Worm (Caenorhabditis elegans) whole organism, young adult: ENCODE measurements around the gene trap-2.

Experiments used
- B0019.2 ChIP-seq: fragments of 200-800 bp; sonication (Bioruptor generic); conservative IDR thresholded peaks from 2 replicates; pipeline ENCODE4 v1.3.6; 2022; ENCODE audit warnings: missing genetic modification reagents, missing genetic modification characterization, missing compliant biosample characterization
- B0336.3 ChIP-seq: fragments of 200-800 bp; sonication (Bioruptor generic); IDR thresholded peaks from 2 replicates; pipeline ENCODE4 v1.3.6; 2022; ENCODE audit warnings: missing genetic modification characterization, missing compliant biosample characterization
- F33H1.4 ChIP-seq: fragments of 200-800 bp; sonication (Bioruptor generic); IDR thresholded peaks from 2 replicates; pipeline ENCODE4 v1.3.6; 2022; ENCODE audit warnings: missing genetic modification reagents, missing genetic modification characterization, missing compliant biosample characterization
- F39B2.1 ChIP-seq: fragments of 200-800 bp; sonication (Bioruptor generic); IDR thresholded peaks from 2 replicates; pipeline ENCODE4 v1.3.6; 2022; ENCODE audit warnings: missing genetic modification reagents, missing genetic modification characterization, missing compliant biosample characterization
- F49E8.2 ChIP-seq: sonication (generic microtip); optimal IDR thresholded peaks from 3 replicates; lab custom pipeline; 2017; ENCODE audit warnings: missing genetic modification characterization, mild to moderate bottlenecking, missing compliant biosample characterization, antibody characterized with exemption, moderate library complexity; ENCODE audit not compliant: insufficient read depth
- T07F8.4 ChIP-seq: sonication (generic microtip); optimal IDR thresholded peaks from 2 replicates; lab custom pipeline; 2016; ENCODE audit warnings: mild to moderate bottlenecking, missing genetic modification characterization, moderate library complexity, missing compliant biosample characterization
- T26A5.8 ChIP-seq: sonication (generic microtip); optimal IDR thresholded peaks from 2 replicates; lab custom pipeline; 2016; ENCODE audit warnings: missing genetic modification characterization, missing compliant biosample characterization
- Y53F4B.3 ChIP-seq: fragments of 200-800 bp; sonication (Bioruptor generic); IDR thresholded peaks from 2 replicates; pipeline ENCODE4 v1.3.6; 2022; ENCODE audit warnings: missing genetic modification reagents, missing genetic modification characterization, missing compliant biosample characterization
- Y79H2A.3 ChIP-seq: fragments of 200-800 bp; sonication (Bioruptor generic); conservative IDR thresholded peaks from 2 replicates; pipeline ENCODE4 v1.3.6; 2022; ENCODE audit warnings: missing genetic modification reagents, missing genetic modification characterization, missing compliant biosample characterization
- ZK185.1 ChIP-seq: sonication (generic microtip); optimal IDR thresholded peaks from 2 replicates; lab custom pipeline; 2016; ENCODE audit warnings: mild to moderate bottlenecking, missing genetic modification characterization, missing compliant biosample characterization; ENCODE audit not compliant: poor library complexity, severe bottlenecking
- akir-1 ChIP-seq: fragments of 200-800 bp; sonication (Bioruptor generic); optimal IDR thresholded peaks from 2 replicates; lab custom pipeline; 2018; ENCODE audit warnings: mild to moderate bottlenecking, missing genetic modification characterization, moderate library complexity, missing compliant biosample characterization
- aptf-3 ChIP-seq: fragments of 200-800 bp; sonication (Bioruptor generic); IDR thresholded peaks from 2 replicates; pipeline ENCODE4 v1.3.6; 2022; ENCODE audit warnings: missing genetic modification characterization, missing compliant biosample characterization
- atf-7 ChIP-seq: sonication (generic microtip); optimal IDR thresholded peaks from 2 replicates; lab custom pipeline; 2017; ENCODE audit warnings: mild to moderate bottlenecking, missing genetic modification characterization, missing compliant biosample characterization
- athp-1 ChIP-seq: sonication (generic microtip); optimal IDR thresholded peaks from 2 replicates; lab custom pipeline; 2017; ENCODE audit warnings: mild to moderate bottlenecking, missing genetic modification characterization, missing compliant biosample characterization
- attf-5 ChIP-seq: fragments of 200-800 bp; sonication (Bioruptor generic); optimal IDR thresholded peaks from 2 replicates; lab custom pipeline; 2018; ENCODE audit warnings: mild to moderate bottlenecking, missing genetic modification characterization, missing compliant biosample characterization
- cebp-1 ChIP-seq, 2 experiments: fragments of 200-800 bp in 1 of 2; sonication (Bioruptor generic) in 1 of 2; sonication (generic microtip) in 1 of 2; IDR thresholded peaks in 1 of 2; optimal IDR thresholded peaks in 1 of 2; 2 replicates each; pipeline versions ENCODE4 v1.3.6 to Lab custom; 2017 to 2022; ENCODE audit warnings: missing compliant biosample characterization in 2 of 2, missing genetic modification characterization in 2 of 2, mild to moderate bottlenecking in 1 of 2, missing genetic modification reagents in 1 of 2, moderate library complexity in 1 of 2
- cebp-2 ChIP-seq: fragments of 200-800 bp; sonication (Bioruptor generic); IDR thresholded peaks from 2 replicates; pipeline ENCODE4 v1.3.6; 2022; ENCODE audit warnings: missing genetic modification characterization, missing compliant biosample characterization
- ceh-58 ChIP-seq: fragments of 200-800 bp; sonication (Bioruptor generic); IDR thresholded peaks from 2 replicates; pipeline ENCODE4 v1.3.6; 2022; ENCODE audit warnings: missing genetic modification characterization, missing compliant biosample characterization
- die-1 ChIP-seq: sonication (generic microtip); optimal IDR thresholded peaks from 2 replicates; lab custom pipeline; 2016; ENCODE audit warnings: missing genotype, mild to moderate bottlenecking, missing genetic modification characterization, missing compliant biosample characterization
- dpff-1 ChIP-seq: sonication (generic microtip); optimal IDR thresholded peaks from 2 replicates; lab custom pipeline; 2017; ENCODE audit warnings: mild to moderate bottlenecking, missing genetic modification characterization, missing compliant biosample characterization
- egl-44 ChIP-seq: fragments of 200-800 bp; sonication (Bioruptor generic); IDR thresholded peaks from 2 replicates; pipeline ENCODE4 v1.3.6; 2022; ENCODE audit warnings: missing genetic modification reagents, missing genetic modification characterization, missing compliant biosample characterization
- gei-17 ChIP-seq: fragments of 200-800 bp; sonication (Bioruptor generic); optimal IDR thresholded peaks from 2 replicates; lab custom pipeline; 2018; ENCODE audit warnings: mild to moderate bottlenecking, missing genetic modification characterization, missing compliant biosample characterization
- him-1 ChIP-seq: sonication (generic microtip); optimal IDR thresholded peaks from 2 replicates; lab custom pipeline; 2016; ENCODE audit warnings: missing genotype, missing genetic modification reagents, missing genetic modification characterization, missing compliant biosample characterization
- hlh-12 ChIP-seq: sonication (generic microtip); optimal IDR thresholded peaks from 2 replicates; lab custom pipeline; 2016; ENCODE audit warnings: missing genetic modification characterization, missing compliant biosample characterization
- let-526 ChIP-seq: fragments of 200-800 bp; sonication (Bioruptor generic); IDR thresholded peaks from 2 replicates; pipeline ENCODE4 v1.3.6; 2022; ENCODE audit warnings: missing genetic modification reagents, missing genetic modification characterization, missing compliant biosample characterization
- let-607 ChIP-seq, 2 experiments: fragments of 200-800 bp in 1 of 2; sonication (Bioruptor generic) in 1 of 2; sonication (generic microtip) in 1 of 2; optimal IDR thresholded peaks; 2 replicates each; lab custom pipeline; 2016 to 2018; ENCODE audit warnings: mild to moderate bottlenecking in 2 of 2, missing compliant biosample characterization in 2 of 2, missing genetic modification characterization in 2 of 2, moderate library complexity in 2 of 2, missing genotype in 1 of 2
- lin-26 ChIP-seq: fragments of 200-800 bp; sonication (Bioruptor generic); IDR thresholded peaks from 2 replicates; pipeline ENCODE4 v1.3.6; 2022; ENCODE audit warnings: missing genetic modification reagents, missing genetic modification characterization, missing compliant biosample characterization
- lir-1 ChIP-seq: fragments of 200-800 bp; sonication (Bioruptor generic); conservative IDR thresholded peaks from 2 replicates; pipeline ENCODE4 v1.3.6; 2022; ENCODE audit warnings: missing genetic modification reagents, missing genetic modification characterization, missing compliant biosample characterization
- lsl-1 ChIP-seq: fragments of 200-800 bp; sonication (Bioruptor generic); optimal IDR thresholded peaks from 2 replicates; lab custom pipeline; 2018; ENCODE audit warnings: mild to moderate bottlenecking, missing genetic modification characterization, moderate library complexity, missing compliant biosample characterization
- madf-3 ChIP-seq: fragments of 200-800 bp; sonication (Bioruptor generic); IDR thresholded peaks from 2 replicates; pipeline ENCODE4 v1.3.6; 2022; ENCODE audit warnings: missing genetic modification reagents, missing genetic modification characterization, missing compliant biosample characterization
- madf-6 ChIP-seq: fragments of 200-800 bp; sonication (Bioruptor generic); IDR thresholded peaks from 2 replicates; pipeline ENCODE4 v1.3.6; 2022; ENCODE audit warnings: missing genetic modification reagents, missing genetic modification characterization, missing compliant biosample characterization
- mcd-1 ChIP-seq: fragments of 200-800 bp; sonication (Bioruptor generic); IDR thresholded peaks from 2 replicates; pipeline ENCODE4 v1.3.6; 2022; ENCODE audit warnings: missing genetic modification reagents, missing genetic modification characterization, missing compliant biosample characterization
- nfya-1 ChIP-seq: sonication (generic microtip); optimal IDR thresholded peaks from 2 replicates; lab custom pipeline; 2017; ENCODE audit warnings: antibody characterized with exemption, missing compliant biosample characterization, missing genetic modification characterization, borderline replicate concordance; ENCODE audit not compliant: insufficient read depth
- nfya-2 ChIP-seq: fragments of 200-800 bp; sonication (Bioruptor generic); IDR thresholded peaks from 2 replicates; pipeline ENCODE4 v1.3.6; 2022; ENCODE audit warnings: missing genetic modification reagents, missing genetic modification characterization, missing compliant biosample characterization
- nhr-27 ChIP-seq: fragments of 200-800 bp; sonication (Bioruptor generic); optimal IDR thresholded peaks from 2 replicates; lab custom pipeline; 2018; ENCODE audit warnings: mild to moderate bottlenecking, missing genetic modification characterization, moderate library complexity, missing compliant biosample characterization
- nhr-90 ChIP-seq: sonication (generic microtip); optimal IDR thresholded peaks from 2 replicates; lab custom pipeline; 2016; ENCODE audit warnings: missing genotype, mild to moderate bottlenecking, missing genetic modification characterization, missing compliant biosample characterization
- pbrm-1 ChIP-seq: fragments of 200-800 bp; sonication (Bioruptor generic); IDR thresholded peaks from 2 replicates; pipeline ENCODE4 v1.3.6; 2022; ENCODE audit warnings: missing genetic modification reagents, missing genetic modification characterization, missing compliant biosample characterization
- rec-8 ChIP-seq, 2 experiments: sonication (generic microtip); optimal IDR thresholded peaks; 2 replicates each; lab custom pipeline; 2016; ENCODE audit warnings: mild to moderate bottlenecking in 2 of 2, missing genetic modification characterization in 2 of 2, missing genetic modification reagents in 2 of 2, missing genotype in 2 of 2, missing biosample characterization in 1 of 2, missing compliant biosample characterization in 1 of 2, moderate library complexity in 1 of 2
- repo-1 ChIP-seq: sonication (generic microtip); optimal IDR thresholded peaks from 2 replicates; lab custom pipeline; 2017; ENCODE audit warnings: mild to moderate bottlenecking, missing genetic modification characterization, missing compliant biosample characterization
- snpc-1.3 ChIP-seq: sonication (generic microtip); optimal IDR thresholded peaks from 2 replicates; lab custom pipeline; 2017; ENCODE audit warnings: missing genetic modification characterization, mild to moderate bottlenecking, missing compliant biosample characterization, antibody characterized with exemption, moderate library complexity, missing genotype, missing genetic modification reagents; ENCODE audit not compliant: insufficient read depth
- somi-1 ChIP-seq: fragments of 200-800 bp; sonication (Bioruptor generic); optimal IDR thresholded peaks from 2 replicates; lab custom pipeline; 2018; ENCODE audit warnings: mild to moderate bottlenecking, missing genetic modification characterization, missing compliant biosample characterization
- tbp1 ChIP-seq: fragments of 200-800 bp; sonication (Bioruptor generic); optimal IDR thresholded peaks from 2 replicates; lab custom pipeline; 2018; ENCODE audit warnings: mild to moderate bottlenecking, missing genetic modification characterization, missing compliant biosample characterization
- tlf-1 ChIP-seq: fragments of 200-800 bp; sonication (Bioruptor generic); optimal IDR thresholded peaks from 2 replicates; lab custom pipeline; 2018; ENCODE audit warnings: mild to moderate bottlenecking, missing genetic modification characterization, missing compliant biosample characterization
- zfh-2 ChIP-seq: fragments of 200-800 bp; sonication (Bioruptor generic); conservative IDR thresholded peaks from 2 replicates; pipeline ENCODE4 v1.3.6; 2022; ENCODE audit warnings: missing genetic modification reagents, missing genetic modification characterization, missing compliant biosample characterization
- ztf-18 ChIP-seq: sonication (generic microtip); optimal IDR thresholded peaks from 2 replicates; lab custom pipeline; 2016; ENCODE audit warnings: missing genotype, mild to moderate bottlenecking, missing genetic modification characterization, missing compliant biosample characterization
- ztf-22 ChIP-seq: fragments of 200-800 bp; sonication (Bioruptor generic); optimal IDR thresholded peaks from 2 replicates; lab custom pipeline; 2018; ENCODE audit warnings: mild to moderate bottlenecking, missing genetic modification characterization, moderate library complexity, missing compliant biosample characterization

The trap-2 gene

ce11 chrX:768061-768646, at the start of gene trap-2, which contains the start of gene ile-2 (continued):
- TF ChIP-seq cebp-1 (GFP tag; IDR thresholded peaks at IDR 0.05; lab: Robert Waterston, UW), result peak; percentile 64
- TF ChIP-seq cebp-1 (tag; optimal IDR thresholded peaks at IDR 0.05; lab: Kevin White, UChicago), result peak; percentile 89
- no peak for TF ChIP-seq hlh-12 (tag; lab: Kevin White, UChicago)
- TF ChIP-seq tbp1 (GFP tag; lab: Kevin White, UChicago), result peak; percentile 66
- peak; percentile 68 for TF ChIP-seq gei-17 (GFP tag; lab: Kevin White, UChicago)
- no peak for TF ChIP-seq Y53F4B.3 (GFP tag; lab: Robert Waterston, UW)
- TF ChIP-seq lir-1 (GFP tag; lab: Robert Waterston, UW), result no peak; the same call in 1 of the 2 replicates
- TF ChIP-seq ztf-22 (GFP tag; lab: Kevin White, UChicago), result peak; percentile 49
- peak; percentile 10 for TF ChIP-seq die-1 (tag; lab: Kevin White, UChicago)
- TF ChIP-seq madf-3, result 0 out of 2 replicates have a peak, but pooled peaks have one; percentile 34
- no peak for TF ChIP-seq nfya-1 (tag; lab: Kevin White, UChicago)
- peak; percentile 94 for TF ChIP-seq attf-5
- TF ChIP-seq mcd-1, result peak; percentile 99
- TF ChIP-seq T07F8.4 (tag; lab: Kevin White, UChicago), result no peak
- no peak for TF ChIP-seq rec-8 (tag; optimal IDR thresholded peaks at IDR 0.05; lab: Kevin White, UChicago)
- peak; percentile 8 for TF ChIP-seq athp-1
- peak; percentile 76 for TF ChIP-seq tlf-1
- no peak for TF ChIP-seq T26A5.8 (tag; lab: Kevin White, UChicago)
- peak; percentile 95 for TF ChIP-seq nhr-90 (tag; lab: Kevin White, UChicago)
- TF ChIP-seq Y79H2A.3 (GFP tag; lab: Robert Waterston, UW), result no peak
- no peak for TF ChIP-seq snpc-1.3 (tag; lab: Kevin White, UChicago)
- no peak for TF ChIP-seq somi-1 (GFP tag; lab: Kevin White, UChicago)
- peak; percentile 72 for TF ChIP-seq atf-7 (tag; lab: Kevin White, UChicago)
- no peak for TF ChIP-seq him-1 (tag; lab: Kevin White, UChicago)
- no peak for TF ChIP-seq F39B2.1
- TF ChIP-seq ZK185.1 (tag; lab: Kevin White, UChicago), result peak; percentile 72
- no peak for TF ChIP-seq cebp-2 (GFP tag; lab: Robert Waterston, UW)
- TF ChIP-seq zfh-2 (GFP tag; lab: Robert Waterston, UW), result peak; percentile 99
- TF ChIP-seq let-526 (GFP tag; lab: Robert Waterston, UW), result no peak
- no peak for TF ChIP-seq B0019.2 (GFP tag; lab: Robert Waterston, UW)
- no peak for TF ChIP-seq madf-6 (GFP tag; lab: Robert Waterston, UW)
- TF ChIP-seq lsl-1 (GFP tag; lab: Kevin White, UChicago), result peak; percentile 63
- 0 out of 2 replicates have a peak, but pooled peaks have one; percentile 46 for TF ChIP-seq egl-44
- TF ChIP-seq ceh-58 (GFP tag; lab: Robert Waterston, UW), result no peak
- no peak for TF ChIP-seq F33H1.4
- no peak for TF ChIP-seq dpff-1 (tag; lab: Kevin White, UChicago)
- 0 out of 2 replicates have a peak, but pooled peaks have one; percentile 21 for TF ChIP-seq lin-26
- peak; percentile 62 for TF ChIP-seq repo-1 (tag; lab: Kevin White, UChicago)
- TF ChIP-seq let-607 (tag; optimal IDR thresholded peaks at IDR 0.05; lab: Kevin White, UChicago), result peak; percentile 100
- no peak for TF ChIP-seq nfya-2 (GFP tag; lab: Robert Waterston, UW)
- TF ChIP-seq pbrm-1 (GFP tag; lab: Robert Waterston, UW), result peak; percentile 76; the same call in 1 of the 2 replicates
- TF ChIP-seq akir-1, result no peak
- no peak for TF ChIP-seq F49E8.2 (tag; lab: Kevin White, UChicago)
- peak; percentile 79 for TF ChIP-seq ztf-18 (tag; lab: Kevin White, UChicago)
- peak; percentile 88 for TF ChIP-seq B0336.3 (GFP tag; lab: Robert Waterston, UW)
- TF ChIP-seq nhr-27 (tag; lab: Kevin White, UChicago), result no peak
- TF ChIP-seq aptf-3 (GFP tag; lab: Robert Waterston, UW), result no peak
